Fruit fly (Drosophila melanogaster): ENCODE measurements around the gene Ogg1.

Gene Ogg1

dm6 chrX:8671348-8672298, 18.5 kb upstream of the Ogg1 start (continued):
- TF ChIP-seq CG13894 (tag; optimal IDR thresholded peaks at IDR 0.05): no peak
- no peak for TF ChIP-seq CG10274 (GFP tag; optimal IDR thresholded peaks at IDR 0.05)
- no peak for TF ChIP-seq ash1 (GFP tag; optimal IDR thresholded peaks at IDR 0.05)
- TF ChIP-seq az2 (GFP tag; optimal IDR thresholded peaks at IDR 0.05): peak; percentile 27
- TF ChIP-seq Six4 (GFP tag; optimal IDR thresholded peaks at IDR 0.05): no peak
- TF ChIP-seq wek (GFP tag; optimal IDR thresholded peaks at IDR 0.05): no peak
- TF ChIP-seq MBD-R2 (GFP tag; IDR thresholded peaks at IDR 0.05): no peak
- no peak for TF ChIP-seq CG8290 (GFP tag; optimal IDR thresholded peaks at IDR 0.05)
- TF ChIP-seq CG8290 (tag; optimal IDR thresholded peaks at IDR 0.05): no peak
- TF ChIP-seq tup (GFP tag; optimal IDR thresholded peaks at IDR 0.05): no peak
- no peak for TF ChIP-seq CG12155 (GFP tag; optimal IDR thresholded peaks at IDR 0.05)
- no peak for TF ChIP-seq CG6254 (GFP tag; optimal IDR thresholded peaks at IDR 0.05)
- no peak for TF ChIP-seq CG6654 (GFP tag; optimal IDR thresholded peaks at IDR 0.05)
- TF ChIP-seq fd96Cb (tag; optimal IDR thresholded peaks at IDR 0.05): peak; percentile 42
- TF ChIP-seq Deaf1 (tag; optimal IDR thresholded peaks at IDR 0.05): no peak
- TF ChIP-seq her (GFP tag; optimal IDR thresholded peaks at IDR 0.05): no peak
- no peak for TF ChIP-seq CG3726 (GFP tag; IDR thresholded peaks at IDR 0.05)
- TF ChIP-seq Dfd (GFP tag; optimal IDR thresholded peaks at IDR 0.05): no peak
- TF ChIP-seq CG4360 (GFP tag; IDR thresholded peaks at IDR 0.05): 0 out of 2 replicates have a peak, but pooled peaks have one; percentile 16
- TF ChIP-seq ap (GFP tag; IDR thresholded peaks at IDR 0.05): peak; percentile 55; the same call in 1 of the 2 replicates
- TF ChIP-seq chm (GFP tag; IDR thresholded peaks at IDR 0.05): peak; percentile 60; the same call in 1 of the 2 replicates
- no peak for TF ChIP-seq CG6791 (GFP tag; IDR thresholded peaks at IDR 0.05; ENCODE audit: partially characterized antibody)
- TF ChIP-seq trem (tag; optimal IDR thresholded peaks at IDR 0.05): peak; percentile 14
- TF ChIP-seq Hr51 (GFP tag; optimal IDR thresholded peaks at IDR 0.05): no peak
- no peak for TF ChIP-seq NfI (GFP tag; optimal IDR thresholded peaks at IDR 0.05)

dm6 chrX:8676631-8677224, 13.4 kb upstream of the Ogg1 start, which contains the start of gene Rubicon:
TSS of gene Rubicon (plus strand) at chrX:8677063.
- TF ChIP-seq ap (GFP tag; IDR thresholded peaks at IDR 0.05): no peak
- peak; percentile 58 for TF ChIP-seq CG9797 (GFP tag; optimal IDR thresholded peaks at IDR 0.05)
- no peak for TF ChIP-seq jigr1 (GFP tag; IDR thresholded peaks at IDR 0.05)
- TF ChIP-seq CG7987 (GFP tag; optimal IDR thresholded peaks at IDR 0.05): peak; percentile 61
- TF ChIP-seq bcd (GFP tag; optimal IDR thresholded peaks at IDR 0.05): peak; percentile 32
- peak; percentile 26 for TF ChIP-seq Fer3 (tag; optimal IDR thresholded peaks at IDR 0.05)
- peak; percentile 16 to 24 for TF ChIP-seq Hr51 (GFP tag; optimal IDR thresholded peaks at IDR 0.05)
- 0 out of 2 replicates have a peak, but pooled peaks have one; percentile 20 for TF ChIP-seq Xrp1 (GFP tag; IDR thresholded peaks at IDR 0.05)
- TF ChIP-seq CG10209 (GFP tag; optimal IDR thresholded peaks at IDR 0.05): no peak
- no peak for TF ChIP-seq jing (GFP tag; optimal IDR thresholded peaks at IDR 0.05)
- TF ChIP-seq crp (GFP tag; optimal IDR thresholded peaks at IDR 0.05): peak in 1 of 2 experiments; percentile 62
- TF ChIP-seq Hsf (GFP tag; optimal IDR thresholded peaks at IDR 0.05): no peak
- TF ChIP-seq CG32532 (GFP tag; IDR thresholded peaks at IDR 0.05): peak; percentile 72
- peak; percentile 83 for TF ChIP-seq nerfin-2 (GFP tag; IDR thresholded peaks at IDR 0.05; ENCODE audit: partially characterized antibody)
- TF ChIP-seq CG8089 (GFP tag; optimal IDR thresholded peaks at IDR 0.05): peak; percentile 37
- TF ChIP-seq Opbp (GFP tag; IDR thresholded peaks at IDR 0.05; ENCODE audit: partially characterized antibody): peak; percentile 89
- TF ChIP-seq pb (GFP tag; optimal IDR thresholded peaks at IDR 0.05): peak; percentile 31
- peak; percentile 23 for TF ChIP-seq Blimp-1 (GFP tag; optimal IDR thresholded peaks at IDR 0.05)
- TF ChIP-seq Dref (GFP tag; IDR thresholded peaks at IDR 0.05): peak; percentile 97
- TF ChIP-seq CG34376 (GFP tag; optimal IDR thresholded peaks at IDR 0.05): peak; percentile 26
- TF ChIP-seq esg (GFP tag; conservative IDR thresholded peaks at IDR 0.05): no peak
- TF ChIP-seq dimm (GFP tag; IDR thresholded peaks at IDR 0.05): no peak
- TF ChIP-seq mam (GFP tag; optimal IDR thresholded peaks at IDR 0.05): peak; percentile 16
- TF ChIP-seq wdn (GFP tag; IDR thresholded peaks at IDR 0.05): no peak
- no peak for TF ChIP-seq CG14965 (GFP tag; optimal IDR thresholded peaks at IDR 0.05; ENCODE audit: borderline replicate concordance)
